Fruit fly (Drosophila melanogaster) whole organism, prepupa: Measurements from ENCODE around the gene CG13073.

Experiments
- CG10631 ChIP-seq: fragments of 200-800 bp; sonication (Bioruptor generic); optimal IDR thresholded peaks from 2 replicates; lab custom pipeline; 2016; ENCODE audit warnings: missing biosample characterization, missing genetic modification characterization
- CG11294 ChIP-seq: fragments of 200-800 bp; sonication (Bioruptor generic); IDR thresholded peaks from 2 replicates; pipeline ENCODE4 v1.3.6; 2022; ENCODE audit warnings: missing biosample characterization, missing genetic modification characterization
- CG3032 ChIP-seq: fragments of 200-800 bp; optimal IDR thresholded peaks from 2 replicates; lab custom pipeline; 2019; ENCODE audit warnings: missing biosample characterization, mild to moderate bottlenecking, missing genetic modification characterization, moderate library complexity
- CG31627 ChIP-seq: fragments of 200-800 bp; sonication (Bioruptor generic); optimal IDR thresholded peaks from 3 replicates; lab custom pipeline; 2016; ENCODE audit warnings: missing biosample characterization, missing genetic modification characterization
- CG34406 ChIP-seq: fragments of 200-800 bp; sonication (Bioruptor generic); optimal IDR thresholded peaks from 3 replicates; lab custom pipeline; 2016; ENCODE audit warnings: missing biosample characterization, missing genetic modification characterization
- CG8319 ChIP-seq: fragments of 200-800 bp; sonication (Bioruptor generic); optimal IDR thresholded peaks from 3 replicates; lab custom pipeline; 2016; ENCODE audit warnings: missing biosample characterization, missing genetic modification characterization
- Met ChIP-seq: fragments of 200-800 bp; sonication (Bioruptor generic); optimal IDR thresholded peaks from 3 replicates; lab custom pipeline; 2016; ENCODE audit warnings: missing biosample characterization, missing genetic modification characterization
- OdsH ChIP-seq: fragments of 200-800 bp; sonication (Bioruptor generic); optimal IDR thresholded peaks from 3 replicates; lab custom pipeline; 2016; ENCODE audit warnings: missing biosample characterization, missing genetic modification characterization
- fd85E ChIP-seq: fragments of 200-800 bp; sonication (Bioruptor generic); optimal IDR thresholded peaks from 3 replicates; lab custom pipeline; 2016; ENCODE audit warnings: missing biosample characterization, missing genetic modification characterization
- fkh ChIP-seq: fragments of 200-800 bp; sonication (Bioruptor generic); optimal IDR thresholded peaks from 3 replicates; lab custom pipeline; 2017; ENCODE audit warnings: missing biosample characterization, mild to moderate bottlenecking, missing genetic modification characterization, moderate library complexity
- svp ChIP-seq: fragments of 200-800 bp; sonication (Bioruptor generic); peaks from one replicate; lab custom pipeline; 2016; ENCODE audit warnings: missing biosample characterization, missing genetic modification characterization

DNA sequence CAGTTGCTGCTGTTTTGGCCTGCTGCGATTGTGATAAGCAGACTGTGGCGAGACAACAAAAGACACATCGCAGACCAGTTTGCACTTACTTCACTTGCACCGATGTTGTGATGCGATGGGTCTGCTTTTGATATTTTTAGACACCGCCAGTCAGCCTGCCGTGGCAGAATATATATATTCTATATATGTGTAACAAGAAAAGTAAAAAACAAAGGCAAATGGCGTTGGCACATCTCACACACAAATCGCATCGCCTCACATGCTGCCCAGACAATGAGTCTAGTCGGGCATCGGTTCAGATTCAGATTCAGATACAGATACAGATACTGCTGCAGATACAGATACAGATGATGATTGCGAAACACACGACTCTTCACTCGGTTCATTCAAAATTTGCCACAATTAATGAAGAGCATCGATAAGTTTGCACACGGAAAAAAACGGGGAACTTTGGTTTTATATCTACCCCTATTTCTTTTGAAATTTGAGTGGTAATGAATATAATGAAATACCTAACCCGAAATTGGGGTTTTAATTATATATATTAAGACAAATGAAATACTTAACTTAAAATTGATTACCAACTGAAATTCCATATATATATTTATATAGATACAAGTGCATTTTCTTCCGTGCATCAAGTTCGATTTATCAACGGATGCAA, 49.2 kb downstream of the CG13073 start:
- TF ChIP-seq OdsH (GFP tag; lab: Kevin White, UChicago) (peak; percentile 33), Met (no peak), svp (GFP tag; lab: Kevin White, UChicago) (peak; percentile 69), fd85E (GFP tag; lab: Kevin White, UChicago) (no peak), CG34406 (GFP tag; lab: Kevin White, UChicago) (no peak), CG11294 (GFP tag; lab: Robert Waterston, UW) (no peak), CG3032 (tag; lab: Kevin White, UChicago) (peak; percentile 50), CG10631 (GFP tag; lab: Kevin White, UChicago) (peak; percentile 2), CG8319 (GFP tag; lab: Kevin White, UChicago) (no peak), fkh (GFP tag; lab: Kevin White, UChicago) (no peak), CG31627 (GFP tag; lab: Kevin White, UChicago) (no peak)
